Worm (Caenorhabditis elegans) whole organism, L2 larva: ENCODE results near the gene pef-1.

Experiments used
- C34F6.9 ChIP-seq: fragments of 150-350 bp; optimal IDR thresholded peaks from 2 replicates; lab custom pipeline; 2014; ENCODE audit warnings: missing biosample characterization, missing genetic modification characterization
- F13H6.1 ChIP-seq: sonication (generic microtip); optimal IDR thresholded peaks from 2 replicates; lab custom pipeline; 2016; ENCODE audit warnings: missing genetic modification characterization, missing compliant biosample characterization
- R02D3.7 ChIP-seq: fragments of 150-350 bp; optimal IDR thresholded peaks from 2 replicates; lab custom pipeline; 2014; ENCODE audit warnings: missing biosample characterization, missing genetic modification characterization
- Y55F3AM.14 ChIP-seq: fragments of 200-800 bp; sonication (Bioruptor generic); optimal IDR thresholded peaks from 2 replicates; lab custom pipeline; 2018; ENCODE audit warnings: mild to moderate bottlenecking, missing genetic modification characterization, missing compliant biosample characterization
- ZK546.5 ChIP-seq: sonication (generic microtip); optimal IDR thresholded peaks from 2 replicates; lab custom pipeline; 2017; ENCODE audit warnings: missing biosample characterization, missing genetic modification characterization
- alr-1 ChIP-seq: fragments of 150-350 bp; optimal IDR thresholded peaks from 2 replicates; lab custom pipeline; 2014; ENCODE audit warnings: missing biosample characterization, missing genetic modification characterization
- aly-2 ChIP-seq: fragments of 150-350 bp; optimal IDR thresholded peaks from 2 replicates; lab custom pipeline; 2014; ENCODE audit warnings: missing biosample characterization, missing genetic modification characterization
- ama-1 ChIP-seq: fragments of 150-350 bp; optimal IDR thresholded peaks from 2 replicates; lab custom pipeline; 2018; ENCODE audit warnings: inconsistent platforms
- ceh-16 ChIP-seq: fragments of 150-350 bp; optimal IDR thresholded peaks from 2 replicates; lab custom pipeline; 2014; ENCODE audit warnings: missing biosample characterization, missing genetic modification characterization
- elt-1 ChIP-seq: fragments of 150-350 bp; optimal IDR thresholded peaks from 2 replicates; lab custom pipeline; 2014; ENCODE audit warnings: missing biosample characterization, missing genetic modification characterization
- fos-1 ChIP-seq: fragments of 150-350 bp; optimal IDR thresholded peaks from 2 replicates; lab custom pipeline; 2014; ENCODE audit warnings: missing biosample characterization, missing genetic modification characterization
- lin-39 ChIP-seq: fragments of 150-350 bp; optimal IDR thresholded peaks from 2 replicates; lab custom pipeline; 2014; ENCODE audit warnings: missing biosample characterization, missing genetic modification reagents, missing genetic modification characterization
- lsy-2 ChIP-seq, 2 experiments: fragments of 150-350 bp in 1 of 2; sonication (generic microtip) in 1 of 2; optimal IDR thresholded peaks; 2 replicates each; lab custom pipeline; 2014 to 2017; ENCODE audit warnings: missing biosample characterization in 2 of 2, missing genetic modification characterization in 2 of 2
- mbf-1 ChIP-seq: sonication (generic microtip); optimal IDR thresholded peaks from 2 replicates; lab custom pipeline; 2017; ENCODE audit warnings: missing biosample characterization, missing genetic modification characterization
- mdl-1 ChIP-seq, 2 experiments: fragments of 150-350 bp in 1 of 2; sonication (generic microtip) in 1 of 2; optimal IDR thresholded peaks; 2 replicates each; lab custom pipeline; 2017; ENCODE audit warnings: missing biosample characterization in 2 of 2, missing genetic modification characterization in 2 of 2
- nhr-10 ChIP-seq: sonication (generic microtip); optimal IDR thresholded peaks from 2 replicates; lab custom pipeline; 2017; ENCODE audit warnings: missing biosample characterization, missing genetic modification characterization
- nhr-12 ChIP-seq: fragments of 150-350 bp; optimal IDR thresholded peaks from 2 replicates; lab custom pipeline; 2014; ENCODE audit warnings: missing biosample characterization, missing genetic modification characterization
- nhr-23 ChIP-seq: fragments of 150-350 bp; optimal IDR thresholded peaks from 2 replicates; lab custom pipeline; 2014; ENCODE audit warnings: missing biosample characterization, missing genetic modification reagents, missing genetic modification characterization
- nhr-237 ChIP-seq: fragments of 150-350 bp; optimal IDR thresholded peaks from 2 replicates; lab custom pipeline; 2014; ENCODE audit warnings: missing biosample characterization, missing genetic modification characterization
- nhr-77 ChIP-seq: fragments of 150-350 bp; optimal IDR thresholded peaks from 2 replicates; lab custom pipeline; 2014; ENCODE audit warnings: missing biosample characterization, missing genetic modification characterization
- peb-1 ChIP-seq: fragments of 150-350 bp; optimal IDR thresholded peaks from 2 replicates; lab custom pipeline; 2014; ENCODE audit warnings: missing biosample characterization, missing genetic modification characterization
- skn-1 ChIP-seq: sonication (generic microtip); optimal IDR thresholded peaks from 2 replicates; lab custom pipeline; 2017; ENCODE audit warnings: missing biosample characterization, missing genetic modification characterization
- sma-3 ChIP-seq: sonication (generic microtip); optimal IDR thresholded peaks from 2 replicates; lab custom pipeline; 2016; ENCODE audit warnings: missing genetic modification reagents, missing genetic modification characterization, missing compliant biosample characterization
- unc-39 ChIP-seq: fragments of 150-350 bp; optimal IDR thresholded peaks from 2 replicates; lab custom pipeline; 2014; ENCODE audit warnings: missing biosample characterization, missing genetic modification characterization
- zag-1 ChIP-seq: fragments of 150-350 bp; optimal IDR thresholded peaks from 2 replicates; lab custom pipeline; 2014; ENCODE audit warnings: missing biosample characterization, missing genetic modification characterization
- ztf-1 ChIP-seq: fragments of 200-800 bp; sonication (Bioruptor generic); conservative IDR thresholded peaks from 2 replicates; pipeline ENCODE4 v1.3.6; 2022; ENCODE audit warnings: missing genetic modification characterization, missing compliant biosample characterization
- ztf-4 ChIP-seq: fragments of 150-350 bp; optimal IDR thresholded peaks from 2 replicates; lab custom pipeline; 2014; ENCODE audit warnings: missing biosample characterization, missing genetic modification characterization

The pef-1 gene

DNA sequence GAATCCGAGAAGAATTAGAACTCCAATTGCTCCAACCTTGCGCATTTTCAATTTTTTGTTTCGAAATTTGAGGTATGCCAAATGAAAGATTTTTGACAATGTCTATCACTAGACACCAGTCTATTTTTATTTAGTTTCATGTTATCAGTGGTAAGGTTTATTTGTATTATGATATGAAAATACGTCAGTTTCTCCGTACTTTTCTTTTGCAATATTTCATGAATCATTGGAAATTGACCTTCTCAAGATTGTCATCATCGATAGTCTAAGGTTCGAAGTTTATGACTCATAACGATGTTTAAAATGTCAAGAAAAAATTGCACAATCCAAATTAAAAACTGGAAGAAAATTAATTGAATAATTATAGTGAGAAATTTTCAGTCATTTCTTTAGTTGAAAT, 52.7 kb downstream of the pef-1 start, which contains the start of gene clc-19:
Gene clc-19 (minus strand): TSS at position 135 of the 400 bp plus-strand sequence.
- peak; percentile 88 for TF ChIP-seq fos-1 (tag; lab: Kevin White, UChicago)
- TF ChIP-seq C34F6.9 = no peak

ce11 chrIII:872373-872772, 53.7 kb downstream of the pef-1 start, which contains the start of the genes T24C4.3 and clc-20:
Gene T24C4.3, minus strand, starts transcription at chrIII:872473.
Gene clc-20, plus strand, starts transcription at chrIII:872583.
- TF ChIP-seq ZK546.5 (no peak), alr-1 (tag; lab: Kevin White, UChicago) (no peak), nhr-12 (no peak), ztf-4 (tag; lab: Kevin White, UChicago) (no peak), sma-3 (GFP tag; lab: Kevin White, UChicago) (no peak), mbf-1 (tag; lab: Kevin White, UChicago) (no peak), R02D3.7 (no peak), elt-1 (no peak), ama-1 (no peak), Y55F3AM.14 (GFP tag; lab: Kevin White, UChicago) (no peak), unc-39 (no peak), fos-1 (tag; lab: Kevin White, UChicago) (no peak)

DNA sequence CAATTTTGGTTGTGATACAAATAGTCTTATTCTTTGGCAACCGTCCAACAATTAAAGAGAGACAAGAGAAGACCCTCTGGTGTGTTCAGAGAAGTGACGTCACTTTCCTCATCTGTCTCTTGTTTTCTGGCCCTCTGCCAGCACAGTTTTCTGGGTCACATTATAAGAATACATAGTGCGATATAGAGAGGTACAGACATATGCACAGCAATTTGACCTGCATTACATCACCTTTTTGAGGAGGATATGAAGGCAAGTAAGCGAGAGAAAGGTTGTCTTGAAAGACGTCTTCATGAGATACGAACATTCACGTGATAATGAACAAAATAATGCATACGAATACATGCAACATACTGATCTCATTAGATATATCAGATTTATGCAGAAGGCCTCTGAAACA, 55.6 kb downstream of the pef-1 start:
- TF ChIP-seq unc-39 (no peak), F13H6.1 (no peak)
- TF ChIP-seq, all 48 proteins: peak for 0

DNA sequence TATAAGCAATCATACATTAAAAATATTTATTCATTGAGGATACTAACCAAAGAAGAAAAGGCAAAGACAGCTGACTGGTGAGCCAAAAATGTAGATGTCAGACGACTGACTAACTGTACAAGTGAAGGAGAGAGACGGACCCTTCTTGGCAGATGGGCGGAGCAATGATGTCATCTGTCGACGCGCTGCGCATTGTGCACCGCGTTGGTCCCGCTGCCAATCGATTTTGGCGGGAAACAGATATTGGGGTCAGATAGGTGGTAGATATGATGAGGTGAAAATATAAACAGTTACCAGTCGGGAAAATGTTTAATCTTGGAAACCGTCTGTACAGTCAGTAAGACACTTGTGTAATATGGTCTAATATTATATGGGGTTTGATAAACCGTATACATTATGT, 56.2 kb downstream of the pef-1 start, which contains the start of gene T24C4.2:
Gene T24C4.2 (minus strand): TSS at position 101 of the 400 bp plus-strand sequence.
- no peak for TF ChIP-seq zag-1
- TF ChIP-seq mbf-1 (tag; lab: Kevin White, UChicago) = no peak
- no peak for TF ChIP-seq F13H6.1
- no peak for TF ChIP-seq lsy-2 (tag; optimal IDR thresholded peaks at IDR 0.05; lab: Kevin White, UChicago)
- TF ChIP-seq peb-1 (tag; lab: Kevin White, UChicago) = no peak
- no peak for TF ChIP-seq ztf-1 (GFP tag; lab: Robert Waterston, UW)
- TF ChIP-seq skn-1 (tag; lab: Kevin White, UChicago) = no peak
- no peak for TF ChIP-seq nhr-237 (tag; lab: Kevin White, UChicago)
- TF ChIP-seq alr-1 (tag; lab: Kevin White, UChicago) = no peak
- no peak for TF ChIP-seq unc-39
- TF ChIP-seq aly-2 (tag; lab: Kevin White, UChicago) = no peak
- no peak for TF ChIP-seq lin-39 (tag; lab: Kevin White, UChicago)
- no peak for TF ChIP-seq ceh-16 (tag; lab: Kevin White, UChicago)
- TF ChIP-seq mdl-1 (tag; optimal IDR thresholded peaks at IDR 0.05; lab: Kevin White, UChicago) = no peak
- TF ChIP-seq nhr-77 (tag; lab: Kevin White, UChicago) = no peak
- no peak for TF ChIP-seq nhr-23 (tag; lab: Kevin White, UChicago)
- no peak for TF ChIP-seq nhr-10 (tag; lab: Kevin White, UChicago)
